Fruit fly (Drosophila melanogaster) whole organism, embryonic: Measurements from ENCODE around the gene Cep135.

Experiments used
- Adf1 ChIP-seq: fragments of 200-800 bp; sonication (Bioruptor generic); IDR thresholded peaks from 2 replicates; pipeline ENCODE4 v1.3.6; 2022; ENCODE audit warnings: missing biosample characterization, missing genetic modification characterization
- Atf-2 ChIP-seq: fragments of 200-800 bp; sonication (Bioruptor generic); optimal IDR thresholded peaks from 2 replicates; lab custom pipeline; 2016; ENCODE audit warnings: missing biosample characterization, missing genetic modification characterization
- CG11247 ChIP-seq: fragments of 200-800 bp; sonication (Bioruptor generic); IDR thresholded peaks from 2 replicates; pipeline ENCODE4 v1.3.6; 2022; ENCODE audit warnings: missing biosample characterization, missing genetic modification characterization
- CG12155 ChIP-seq: fragments of 200-800 bp; sonication (Bioruptor generic); optimal IDR thresholded peaks from 3 replicates; lab custom pipeline; 2016; ENCODE audit warnings: missing biosample characterization, missing genetic modification characterization
- CG15073 ChIP-seq: fragments of 200-800 bp; sonication (Bioruptor generic); optimal IDR thresholded peaks from 2 replicates; lab custom pipeline; 2016; ENCODE audit warnings: missing biosample characterization, missing genetic modification characterization
- CG15479 ChIP-seq: fragments of 200-800 bp; sonication (Bioruptor generic); optimal IDR thresholded peaks from 3 replicates; lab custom pipeline; 2019; ENCODE audit warnings: missing biosample characterization, mild to moderate bottlenecking, missing genetic modification characterization, moderate library complexity
- CG1603 ChIP-seq: fragments of 200-800 bp; sonication (Bioruptor generic); optimal IDR thresholded peaks from 2 replicates; lab custom pipeline; 2019; ENCODE audit warnings: missing biosample characterization, mild to moderate bottlenecking, missing genetic modification characterization, moderate library complexity
- CG17385 ChIP-seq: fragments of 200-800 bp; sonication (Bioruptor generic); optimal IDR thresholded peaks from 3 replicates; lab custom pipeline; 2018; ENCODE audit warnings: missing biosample characterization, mild to moderate bottlenecking, missing genetic modification characterization
- CG17829 ChIP-seq: fragments of 200-800 bp; optimal IDR thresholded peaks from 2 replicates; lab custom pipeline; 2019; ENCODE audit warnings: missing biosample characterization, mild to moderate bottlenecking, missing genetic modification characterization, moderate library complexity
- CG1832 ChIP-seq: fragments of 200-800 bp; sonication (Bioruptor generic); optimal IDR thresholded peaks from 2 replicates; lab custom pipeline; 2017; ENCODE audit warnings: missing biosample characterization, mild to moderate bottlenecking, missing genetic modification characterization, inconsistent platforms
- CG34376 ChIP-seq: fragments of 200-800 bp; sonication (Bioruptor generic); optimal IDR thresholded peaks from 2 replicates; lab custom pipeline; 2018; ENCODE audit warnings: missing biosample characterization, mild to moderate bottlenecking, missing genetic modification characterization
- CG3726 ChIP-seq: fragments of 200-800 bp; sonication (Bioruptor generic); IDR thresholded peaks from 3 replicates; pipeline ENCODE4, ENCODE4 v1.3.6; 2022; ENCODE audit warnings: missing biosample characterization, missing genetic modification characterization
- CG42726 ChIP-seq: fragments of 200-800 bp; sonication (Bioruptor generic); IDR thresholded peaks from 2 replicates; pipeline ENCODE4 v1.3.6; 2022; ENCODE audit warnings: missing biosample characterization, missing genetic modification characterization; ENCODE audit not compliant: partially characterized antibody
- CG43689 ChIP-seq: fragments of 200-800 bp; sonication (Bioruptor generic); IDR thresholded peaks from 2 replicates; pipeline ENCODE4 v1.3.6; 2022; ENCODE audit warnings: missing biosample characterization, missing genetic modification characterization
- CG5180 ChIP-seq: fragments of 200-800 bp; sonication (Bioruptor generic); optimal IDR thresholded peaks from 3 replicates; lab custom pipeline; 2017; ENCODE audit warnings: missing biosample characterization, missing genetic modification characterization, mild to moderate bottlenecking, moderate library complexity, missing genetic modification reagents
- CG6854 ChIP-seq: fragments of 200-800 bp; sonication (Bioruptor generic); optimal IDR thresholded peaks from 3 replicates; lab custom pipeline; 2017; ENCODE audit warnings: missing biosample characterization, mild to moderate bottlenecking, missing genetic modification characterization
- CG7839 ChIP-seq: fragments of 200-800 bp; sonication (Bioruptor generic); optimal IDR thresholded peaks from 3 replicates; lab custom pipeline; 2018; ENCODE audit warnings: missing biosample characterization, mild to moderate bottlenecking, missing genetic modification characterization, moderate library complexity
- D19B ChIP-seq: fragments of 200-800 bp; sonication (Bioruptor generic); optimal IDR thresholded peaks from 2 replicates; lab custom pipeline; 2017; ENCODE audit warnings: missing biosample characterization, mild to moderate bottlenecking, missing genetic modification characterization
- Deaf1 ChIP-seq: fragments of 200-800 bp; optimal IDR thresholded peaks from 3 replicates; lab custom pipeline; 2019; ENCODE audit warnings: missing biosample characterization, mild to moderate bottlenecking, missing genetic modification characterization, moderate library complexity
- Drgx ChIP-seq: fragments of 200-800 bp; sonication (Bioruptor generic); IDR thresholded peaks from 2 replicates; pipeline ENCODE4 v1.3.6; 2022; ENCODE audit warnings: missing biosample characterization, missing genetic modification characterization
- HLHmδ ChIP-seq: fragments of 200-800 bp; sonication (Bioruptor generic); optimal IDR thresholded peaks from 2 replicates; lab custom pipeline; 2018; ENCODE audit warnings: missing biosample characterization, mild to moderate bottlenecking, missing genetic modification characterization, moderate library complexity
- Hmx ChIP-seq: fragments of 200-800 bp; sonication (Bioruptor generic); optimal IDR thresholded peaks from 2 replicates; lab custom pipeline; 2016; ENCODE audit warnings: missing biosample characterization, missing genetic modification characterization
- NK7.1 ChIP-seq: fragments of 200-800 bp; sonication (Bioruptor generic); optimal IDR thresholded peaks from 3 replicates; lab custom pipeline; 2016; ENCODE audit warnings: missing biosample characterization, missing genetic modification characterization
- Opbp ChIP-seq: fragments of 200-800 bp; sonication (Bioruptor generic); IDR thresholded peaks from 3 replicates; pipeline ENCODE4 v1.3.6; 2022; ENCODE audit warnings: missing biosample characterization, missing genetic modification characterization; ENCODE audit not compliant: partially characterized antibody
- bbx ChIP-seq: fragments of 200-800 bp; sonication (Bioruptor generic); IDR thresholded peaks from 2 replicates; pipeline ENCODE4 v1.3.6; 2022; ENCODE audit warnings: missing biosample characterization, missing genetic modification characterization; ENCODE audit not compliant: partially characterized antibody
- cg ChIP-seq: fragments of 200-800 bp; sonication (Bioruptor generic); optimal IDR thresholded peaks from 3 replicates; lab custom pipeline; 2019; ENCODE audit warnings: missing biosample characterization, mild to moderate bottlenecking, missing genetic modification characterization, moderate library complexity
- chinmo ChIP-seq: fragments of 200-800 bp; sonication (Bioruptor generic); IDR thresholded peaks from 4 replicates; pipeline ENCODE4 v1.3.6; 2022; ENCODE audit warnings: missing biosample characterization, missing genetic modification characterization; ENCODE audit not compliant: partially characterized antibody
- chm ChIP-seq: fragments of 200-800 bp; sonication (Bioruptor generic); IDR thresholded peaks from 2 replicates; pipeline ENCODE4 v1.3.6; 2022; ENCODE audit warnings: missing biosample characterization, missing genetic modification characterization
- crol ChIP-seq: fragments of 200-800 bp; sonication (Bioruptor generic); IDR thresholded peaks from 2 replicates; pipeline ENCODE4 v1.3.6; 2022; ENCODE audit warnings: missing biosample characterization, missing genetic modification characterization
- danr ChIP-seq: fragments of 200-800 bp; sonication (Bioruptor generic); IDR thresholded peaks from 2 replicates; pipeline ENCODE4 v1.3.6; 2022; ENCODE audit warnings: missing biosample characterization, missing genetic modification characterization
- dpn ChIP-seq, 2 experiments: fragments of 200-800 bp; sonication (Bioruptor generic); optimal IDR thresholded peaks; 3 replicates each; lab custom pipeline; 2016; ENCODE audit warnings: missing biosample characterization in 2 of 2, missing genetic modification characterization in 2 of 2
- emc ChIP-seq: fragments of 200-800 bp; sonication (Bioruptor generic); optimal IDR thresholded peaks from 2 replicates; lab custom pipeline; 2016; ENCODE audit warnings: missing biosample characterization, missing genetic modification characterization
- ewg ChIP-seq: fragments of 200-800 bp; sonication (Bioruptor generic); optimal IDR thresholded peaks from 3 replicates; lab custom pipeline; 2017; ENCODE audit warnings: mild to moderate bottlenecking, missing biosample characterization, missing genetic modification reagents, missing genetic modification characterization
- jing ChIP-seq: fragments of 200-800 bp; sonication (Bioruptor generic); optimal IDR thresholded peaks from 2 replicates; lab custom pipeline; 2018; ENCODE audit warnings: missing biosample characterization, mild to moderate bottlenecking, missing genetic modification characterization
- lilli ChIP-seq: fragments of 200-800 bp; sonication (Bioruptor generic); optimal IDR thresholded peaks from 3 replicates; lab custom pipeline; 2016; ENCODE audit warnings: missing biosample characterization, missing genetic modification characterization
- nom ChIP-seq: fragments of 200-800 bp; sonication (Bioruptor generic); optimal IDR thresholded peaks from 2 replicates; lab custom pipeline; 2017; ENCODE audit warnings: missing biosample characterization, missing genetic modification characterization, mild to moderate bottlenecking, moderate library complexity, missing genetic modification reagents
- onecut ChIP-seq: fragments of 200-800 bp; sonication (Bioruptor generic); IDR thresholded peaks from 2 replicates; pipeline ENCODE4 v1.3.6; 2022; ENCODE audit warnings: missing biosample characterization, missing genetic modification characterization
- trh ChIP-seq: fragments of 200-800 bp; sonication (Bioruptor generic); optimal IDR thresholded peaks from 2 replicates; lab custom pipeline; 2016; ENCODE audit warnings: missing biosample characterization, missing genetic modification characterization
- tup ChIP-seq: fragments of 200-800 bp; sonication (Bioruptor generic); optimal IDR thresholded peaks from 2 replicates; lab custom pipeline; 2016; ENCODE audit warnings: missing biosample characterization, mild to moderate bottlenecking, missing genetic modification characterization, moderate library complexity
- zfh2 ChIP-seq: fragments of 200-800 bp; sonication (Bioruptor generic); optimal IDR thresholded peaks from 2 replicates; lab custom pipeline; 2016; ENCODE audit warnings: missing biosample characterization, missing genetic modification characterization

Cep135 gene

dm6 chr3L:15104849-15105555 lies 11.5 kb upstream of the Cep135 start (continued):
- TF ChIP-seq D19B: peak; percentile 49
- TF ChIP-seq chm: no peak
- TF ChIP-seq CG34376 (GFP tag; lab: Kevin White, UChicago): peak; percentile 41
- peak; percentile 43 for TF ChIP-seq CG1603 (tag; lab: Kevin White, UChicago)
- no peak for TF ChIP-seq CG42726 (GFP tag; lab: Robert Waterston, UW)
- peak; percentile 21 for TF ChIP-seq emc (GFP tag; lab: Kevin White, UChicago)
- peak; percentile 61 for TF ChIP-seq CG17385 (GFP tag; lab: Kevin White, UChicago)
- peak; percentile 49; the same call in 1 of the 2 replicates for TF ChIP-seq danr (GFP tag; lab: Robert Waterston, UW)
- peak; percentile 60 for TF ChIP-seq NK7.1 (GFP tag; lab: Kevin White, UChicago)
- no peak for TF ChIP-seq cg (GFP tag; lab: Kevin White, UChicago)
- peak; percentile 53 for TF ChIP-seq CG17829 (tag; lab: Kevin White, UChicago)
- peak; percentile 51 for TF ChIP-seq CG11247
- peak; percentile 57 to 78 for TF ChIP-seq dpn (GFP tag; optimal IDR thresholded peaks at IDR 0.05; lab: Kevin White, UChicago)
- peak; percentile 85 for TF ChIP-seq lilli (GFP tag; lab: Kevin White, UChicago)
- peak; percentile 35 for TF ChIP-seq ewg
- peak; percentile 30 for TF ChIP-seq trh (GFP tag; lab: Kevin White, UChicago)
- no peak for TF ChIP-seq HLHmδ (GFP tag; lab: Kevin White, UChicago)
- no peak for TF ChIP-seq CG1832 (GFP tag; lab: Kevin White, UChicago)
- TF ChIP-seq CG7839 (tag; lab: Kevin White, UChicago): peak; percentile 69
- peak; percentile 50 for TF ChIP-seq Atf-2 (GFP tag; lab: Kevin White, UChicago)
- TF ChIP-seq Hmx (GFP tag; lab: Kevin White, UChicago): no peak
- peak; percentile 14 for TF ChIP-seq jing (GFP tag; lab: Kevin White, UChicago)
- TF ChIP-seq CG5180: peak; percentile 50
- no peak for TF ChIP-seq tup (GFP tag; lab: Kevin White, UChicago)
- peak; percentile 45 for TF ChIP-seq CG12155

- TF ChIP-seq CG43689 (GFP tag; lab: Robert Waterston, UW): 0 out of 2 replicates have a peak, but pooled peaks have one; percentile 15
- peak; percentile 79 for TF ChIP-seq onecut (GFP tag; lab: Robert Waterston, UW)
- TF ChIP-seq cg (GFP tag; lab: Kevin White, UChicago): peak; percentile 2
- TF ChIP-seq CG6854 (GFP tag; lab: Kevin White, UChicago): peak; percentile 59
- TF ChIP-seq nom (GFP tag; lab: Kevin White, UChicago): peak; percentile 47
- TF ChIP-seq Deaf1: peak; percentile 26
- no peak for TF ChIP-seq CG15479 (GFP tag; lab: Kevin White, UChicago)
- TF ChIP-seq Drgx (GFP tag; lab: Robert Waterston, UW): peak; percentile 25; the same call in 1 of the 2 replicates
- peak; percentile 48 for TF ChIP-seq Adf1 (GFP tag; lab: Robert Waterston, UW)
- 0 out of 3 replicates have a peak, but pooled peaks have one; percentile 16 for TF ChIP-seq Opbp
- TF ChIP-seq CG3726: 0 out of 3 replicates have a peak, but pooled peaks have one; percentile 51
- 0 out of 4 replicates have a peak, but pooled peaks have one; percentile 61 for TF ChIP-seq chinmo (GFP tag; lab: Robert Waterston, UW)
- TF ChIP-seq CG15073 (GFP tag; lab: Kevin White, UChicago): no peak
- no peak for TF ChIP-seq zfh2
- TF ChIP-seq crol: peak; percentile 93
- TF ChIP-seq bbx (GFP tag; lab: Robert Waterston, UW): peak; percentile 11; the same call in 1 of the 2 replicates
- TF ChIP-seq emc (GFP tag; lab: Kevin White, UChicago): no peak
Measured at dm6 chr3L:15105566-15106207, 10.8 kb upstream of the Cep135 start, which contains the start of gene CG45071. CG45071 (plus strand) TSS chr3L:15105882.
